Fruit fly (Drosophila melanogaster) whole organism, embryonic: Measurements from ENCODE around the gene ash1.

Experiments
- Antp ChIP-seq: fragments of 200-800 bp; sonication (Bioruptor generic); optimal IDR thresholded peaks from 3 replicates; lab custom pipeline; 2016; ENCODE audit warnings: missing biosample characterization, missing genetic modification characterization
- Asciz ChIP-seq: fragments of 200-800 bp; sonication (Bioruptor generic); optimal IDR thresholded peaks from 2 replicates; lab custom pipeline; 2017; ENCODE audit warnings: missing biosample characterization, mild to moderate bottlenecking, missing genetic modification characterization, missing genetic modification reagents
- Atf6 ChIP-seq: fragments of 200-800 bp; sonication (Bioruptor generic); IDR thresholded peaks from 2 replicates; pipeline ENCODE4 v1.3.6; 2022; ENCODE audit warnings: missing biosample characterization, missing genetic modification characterization
- Blimp-1 ChIP-seq: fragments of 200-800 bp; sonication (Bioruptor generic); optimal IDR thresholded peaks from 3 replicates; lab custom pipeline; 2018; ENCODE audit warnings: missing biosample characterization, missing genetic modification characterization, mild to moderate bottlenecking, moderate library complexity, missing genetic modification reagents
- CG10565 ChIP-seq: fragments of 200-800 bp; sonication (Bioruptor generic); optimal IDR thresholded peaks from 3 replicates; lab custom pipeline; 2016; ENCODE audit warnings: missing biosample characterization, mild to moderate bottlenecking, missing genetic modification characterization
- CG11696 ChIP-seq: fragments of 200-800 bp; sonication (Bioruptor generic); IDR thresholded peaks from 2 replicates; pipeline ENCODE4 v1.3.6; 2022; ENCODE audit warnings: missing biosample characterization, missing genetic modification characterization
- CG12219 ChIP-seq: fragments of 200-800 bp; sonication (Bioruptor generic); optimal IDR thresholded peaks from 3 replicates; lab custom pipeline; 2018; ENCODE audit warnings: missing biosample characterization, mild to moderate bottlenecking, missing genetic modification characterization
- CG1233 ChIP-seq: fragments of 200-800 bp; sonication (Bioruptor generic); optimal IDR thresholded peaks from 4 replicates; lab custom pipeline; 2018; ENCODE audit warnings: missing biosample characterization, mild to moderate bottlenecking, missing genetic modification characterization
- CG12391 ChIP-seq: fragments of 200-800 bp; sonication (Bioruptor generic); optimal IDR thresholded peaks from 3 replicates; lab custom pipeline; 2018; ENCODE audit warnings: missing biosample characterization, mild to moderate bottlenecking, missing genetic modification characterization, moderate library complexity
- CG14050 ChIP-seq: fragments of 200-800 bp; sonication (Bioruptor generic); IDR thresholded peaks from 3 replicates; pipeline ENCODE4 v1.3.6; 2022; ENCODE audit warnings: missing biosample characterization, missing genetic modification characterization
- CG14965 ChIP-seq: fragments of 200-800 bp; sonication (Bioruptor generic); optimal IDR thresholded peaks from 2 replicates; lab custom pipeline; 2016; ENCODE audit warnings: missing biosample characterization, missing genetic modification characterization, borderline replicate concordance
- CG1602 ChIP-seq: fragments of 200-800 bp; sonication (Bioruptor generic); optimal IDR thresholded peaks from 3 replicates; lab custom pipeline; 2016; ENCODE audit warnings: missing biosample characterization, missing genetic modification characterization
- CG2202 ChIP-seq: fragments of 200-800 bp; sonication (Bioruptor generic); optimal IDR thresholded peaks from 2 replicates; lab custom pipeline; 2018; ENCODE audit warnings: missing biosample characterization, mild to moderate bottlenecking, missing genetic modification characterization
- CG2712 ChIP-seq: fragments of 200-800 bp; optimal IDR thresholded peaks from 3 replicates; lab custom pipeline; 2019; ENCODE audit warnings: missing biosample characterization, mild to moderate bottlenecking, missing genetic modification characterization, moderate library complexity
- CG31441 ChIP-seq: fragments of 200-800 bp; sonication (Bioruptor generic); IDR thresholded peaks from 2 replicates; pipeline ENCODE4 v1.3.6; 2022; ENCODE audit warnings: missing biosample characterization, missing genetic modification characterization
- CG32532 ChIP-seq: fragments of 200-800 bp; sonication (Bioruptor generic); IDR thresholded peaks from 2 replicates; pipeline ENCODE4 v1.3.6; 2022; ENCODE audit warnings: missing biosample characterization, missing genetic modification characterization
- CG3995 ChIP-seq: fragments of 200-800 bp; sonication (Bioruptor generic); optimal IDR thresholded peaks from 3 replicates; lab custom pipeline; 2016; ENCODE audit warnings: missing biosample characterization, missing genetic modification characterization
- CG7963 ChIP-seq: fragments of 200-800 bp; sonication (Bioruptor generic); IDR thresholded peaks from 3 replicates; pipeline ENCODE4 v1.3.6; 2022; ENCODE audit warnings: missing biosample characterization, missing genetic modification characterization; ENCODE audit not compliant: partially characterized antibody
- CTCF ChIP-seq: fragments of 200-800 bp; sonication (Bioruptor generic); optimal IDR thresholded peaks from 2 replicates; lab custom pipeline; 2017; ENCODE audit warnings: missing biosample characterization, mild to moderate bottlenecking, missing genetic modification characterization, moderate library complexity
- Deaf1 ChIP-seq: fragments of 200-800 bp; optimal IDR thresholded peaks from 3 replicates; lab custom pipeline; 2019; ENCODE audit warnings: missing biosample characterization, mild to moderate bottlenecking, missing genetic modification characterization, moderate library complexity
- Dip2 ChIP-seq: fragments of 200-800 bp; sonication (Bioruptor generic); IDR thresholded peaks from 2 replicates; pipeline ENCODE4 v1.3.6; 2022; ENCODE audit warnings: missing biosample characterization, missing genetic modification characterization
- Dp ChIP-seq: fragments of 200-800 bp; sonication (Bioruptor generic); optimal IDR thresholded peaks from 2 replicates; lab custom pipeline; 2018; ENCODE audit warnings: missing biosample characterization, mild to moderate bottlenecking, missing genetic modification characterization, moderate library complexity
- Ets97D ChIP-seq: fragments of 200-800 bp; sonication (Bioruptor generic); optimal IDR thresholded peaks from 3 replicates; lab custom pipeline; 2016; ENCODE audit warnings: missing biosample characterization, missing genetic modification characterization
- Lim3 ChIP-seq: fragments of 200-800 bp; sonication (Bioruptor generic); IDR thresholded peaks from 2 replicates; pipeline ENCODE4 v1.3.6; 2022; ENCODE audit warnings: missing biosample characterization, missing genetic modification characterization
- MTF-1 ChIP-seq: fragments of 200-800 bp; sonication (Bioruptor generic); optimal IDR thresholded peaks from 2 replicates; lab custom pipeline; 2018; ENCODE audit warnings: missing biosample characterization, mild to moderate bottlenecking, missing genetic modification characterization, borderline replicate concordance
- Nf-YC ChIP-seq: fragments of 200-800 bp; optimal IDR thresholded peaks from 3 replicates; lab custom pipeline; 2019; ENCODE audit warnings: missing biosample characterization, mild to moderate bottlenecking, missing genetic modification characterization, moderate library complexity
- Xrp1 ChIP-seq: fragments of 200-800 bp; sonication (Bioruptor generic); IDR thresholded peaks from 2 replicates; pipeline ENCODE4 v1.3.6; 2022; ENCODE audit warnings: missing biosample characterization, missing genetic modification characterization
- ci ChIP-seq: fragments of 200-800 bp; sonication (Bioruptor generic); IDR thresholded peaks from 3 replicates; pipeline ENCODE4 v1.3.6; 2022; ENCODE audit warnings: missing biosample characterization, missing genetic modification characterization
- crp ChIP-seq, 2 experiments: fragments of 200-800 bp; sonication (Bioruptor generic); optimal IDR thresholded peaks; 2 replicates in 1 of 2; 3 replicates in 1 of 2; lab custom pipeline; 2017; ENCODE audit warnings: missing biosample characterization in 2 of 2, missing genetic modification characterization in 2 of 2, mild to moderate bottlenecking in 1 of 2, moderate library complexity in 1 of 2
- danr ChIP-seq: fragments of 200-800 bp; sonication (Bioruptor generic); IDR thresholded peaks from 2 replicates; pipeline ENCODE4 v1.3.6; 2022; ENCODE audit warnings: missing biosample characterization, missing genetic modification characterization
- dati ChIP-seq: fragments of 200-800 bp; sonication (Bioruptor generic); IDR thresholded peaks from 2 replicates; pipeline ENCODE4 v1.3.6; 2022; ENCODE audit warnings: missing biosample characterization, missing genetic modification characterization
- dimm ChIP-seq: fragments of 200-800 bp; sonication (Bioruptor generic); IDR thresholded peaks from 2 replicates; pipeline ENCODE4 v1.3.6; 2022; ENCODE audit warnings: missing biosample characterization, missing genetic modification characterization
- dmrt99B ChIP-seq: fragments of 200-800 bp; sonication (Bioruptor generic); optimal IDR thresholded peaks from 2 replicates; lab custom pipeline; 2018; ENCODE audit warnings: missing biosample characterization, mild to moderate bottlenecking, missing genetic modification characterization, moderate library complexity
- fu2 ChIP-seq: fragments of 200-800 bp; sonication (Bioruptor generic); optimal IDR thresholded peaks from 2 replicates; lab custom pipeline; 2016; ENCODE audit warnings: missing biosample characterization, missing genetic modification characterization
- gcm ChIP-seq: fragments of 200-800 bp; sonication (Bioruptor generic); optimal IDR thresholded peaks from 2 replicates; lab custom pipeline; 2019; ENCODE audit warnings: missing biosample characterization, mild to moderate bottlenecking, missing genetic modification characterization, moderate library complexity
- gsb-n ChIP-seq: fragments of 200-800 bp; sonication (Bioruptor generic); optimal IDR thresholded peaks from 3 replicates; lab custom pipeline; 2018; ENCODE audit warnings: missing biosample characterization, mild to moderate bottlenecking, missing genetic modification characterization
- kay ChIP-seq: fragments of 200-800 bp; sonication (Bioruptor generic); optimal IDR thresholded peaks from 2 replicates; lab custom pipeline; 2016; ENCODE audit warnings: missing biosample characterization, missing genetic modification characterization
- mam ChIP-seq: fragments of 200-800 bp; sonication (Bioruptor generic); optimal IDR thresholded peaks from 3 replicates; lab custom pipeline; 2016; ENCODE audit warnings: missing biosample characterization, missing genetic modification characterization
- onecut ChIP-seq: fragments of 200-800 bp; sonication (Bioruptor generic); IDR thresholded peaks from 2 replicates; pipeline ENCODE4 v1.3.6; 2022; ENCODE audit warnings: missing biosample characterization, missing genetic modification characterization
- p53 ChIP-seq: fragments of 200-800 bp; sonication (Bioruptor generic); optimal IDR thresholded peaks from 2 replicates; lab custom pipeline; 2016; ENCODE audit warnings: missing biosample characterization, missing genetic modification characterization
- peb ChIP-seq: fragments of 200-800 bp; sonication (Bioruptor generic); IDR thresholded peaks from 2 replicates; pipeline ENCODE4 v1.3.6; 2022; ENCODE audit warnings: missing biosample characterization, missing genetic modification characterization
- phol ChIP-seq: fragments of 200-800 bp; sonication (Bioruptor generic); optimal IDR thresholded peaks from 3 replicates; lab custom pipeline; 2018; ENCODE audit warnings: missing biosample characterization, mild to moderate bottlenecking, missing genetic modification characterization, moderate library complexity
- repo ChIP-seq: fragments of 200-800 bp; sonication (Bioruptor generic); optimal IDR thresholded peaks from 2 replicates; lab custom pipeline; 2016; ENCODE audit warnings: missing biosample characterization, missing genetic modification characterization
- row ChIP-seq: fragments of 200-800 bp; sonication (Bioruptor generic); IDR thresholded peaks from 3 replicates; pipeline ENCODE4 v1.3.6; 2022; ENCODE audit warnings: missing biosample characterization, missing genetic modification characterization
- slp2 ChIP-seq: fragments of 200-800 bp; sonication (Bioruptor generic); optimal IDR thresholded peaks from 2 replicates; lab custom pipeline; 2016; ENCODE audit warnings: missing biosample characterization, missing genetic modification characterization
- sob ChIP-seq: fragments of 200-800 bp; sonication (Bioruptor generic); IDR thresholded peaks from 2 replicates; pipeline ENCODE4 v1.3.6; 2022; ENCODE audit warnings: missing biosample characterization, missing genetic modification characterization
- sr ChIP-seq: fragments of 200-800 bp; sonication (Bioruptor generic); IDR thresholded peaks from 3 replicates; pipeline ENCODE4 v1.3.6; 2022; ENCODE audit warnings: missing biosample characterization, missing genetic modification characterization
- sug ChIP-seq: fragments of 200-800 bp; optimal IDR thresholded peaks from 2 replicates; lab custom pipeline; 2019; ENCODE audit warnings: missing biosample characterization, mild to moderate bottlenecking, missing genetic modification characterization, moderate library complexity
- tio ChIP-seq: fragments of 200-800 bp; sonication (Bioruptor generic); optimal IDR thresholded peaks from 2 replicates; lab custom pipeline; 2017; ENCODE audit warnings: missing biosample characterization, missing genetic modification characterization, inconsistent platforms
- trem ChIP-seq: fragments of 200-800 bp; optimal IDR thresholded peaks from 3 replicates; lab custom pipeline; 2019; ENCODE audit warnings: missing biosample characterization, mild to moderate bottlenecking, missing genetic modification characterization, moderate library complexity
- vvl ChIP-seq: fragments of 200-800 bp; sonication (Bioruptor generic); IDR thresholded peaks from 2 replicates; pipeline ENCODE4 v1.3.6; 2022; ENCODE audit warnings: missing biosample characterization, missing genetic modification characterization
- wdn ChIP-seq: fragments of 200-800 bp; sonication (Bioruptor generic); IDR thresholded peaks from 2 replicates; pipeline ENCODE4 v1.3.6; 2022; ENCODE audit warnings: missing biosample characterization, missing genetic modification characterization

ash1 gene

DNA sequence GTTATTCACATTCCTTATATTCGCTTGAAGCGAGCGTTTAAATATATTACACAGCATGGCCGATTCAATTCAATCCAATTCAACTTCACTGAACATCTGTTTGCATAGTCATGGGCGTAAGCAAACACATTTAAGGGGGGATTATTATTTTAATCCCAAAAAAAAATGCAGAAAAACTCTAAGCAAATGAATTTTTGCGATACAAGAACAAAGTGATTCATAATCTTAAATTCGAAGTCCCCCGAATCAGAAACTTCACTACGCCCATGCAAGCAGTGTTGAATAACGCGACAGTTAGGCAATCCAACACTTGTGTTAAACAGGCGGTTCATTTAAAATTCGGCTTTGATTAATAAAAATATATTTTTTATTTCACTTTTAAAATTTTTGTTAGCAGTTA is 8.1 kb downstream of the ash1 start, which contains the start of gene CG14100:
Gene CG14100 (minus strand): TSS at position 103 of the 400 bp plus-strand sequence.
- TF ChIP-seq ci (GFP tag; lab: Robert Waterston, UW) = peak; percentile 100
- TF ChIP-seq Xrp1 (GFP tag; lab: Robert Waterston, UW) = peak; percentile 100
- peak; percentile 100 for TF ChIP-seq Antp (GFP tag; lab: Kevin White, UChicago)
- peak; percentile 100 for TF ChIP-seq Atf6 (GFP tag; lab: Robert Waterston, UW)
- TF ChIP-seq CTCF (GFP tag; lab: Kevin White, UChicago) = peak; percentile 85
- peak; percentile 100 for TF ChIP-seq p53 (GFP tag; lab: Kevin White, UChicago)
- peak; percentile 100 for TF ChIP-seq wdn
- TF ChIP-seq dmrt99B = peak; percentile 100
- TF ChIP-seq Ets97D = peak; percentile 98
- TF ChIP-seq CG14965 (GFP tag; lab: Kevin White, UChicago) = peak; percentile 96
- peak; percentile 100 for TF ChIP-seq CG10565 (GFP tag; lab: Kevin White, UChicago)
- TF ChIP-seq slp2 = peak; percentile 100
- TF ChIP-seq Dp (GFP tag; lab: Kevin White, UChicago) = peak; percentile 94
- TF ChIP-seq sob (GFP tag; lab: Robert Waterston, UW) = peak; percentile 100
- peak; percentile 100 for TF ChIP-seq Asciz (GFP tag; lab: Kevin White, UChicago)
- peak; percentile 100 for TF ChIP-seq dimm (GFP tag; lab: Robert Waterston, UW)
- peak; percentile 94 to 95 for TF ChIP-seq crp (GFP tag; optimal IDR thresholded peaks at IDR 0.05; lab: Kevin White, UChicago)
- TF ChIP-seq Dip2 (GFP tag; lab: Robert Waterston, UW) = peak; percentile 87
- peak; percentile 97 for TF ChIP-seq trem
- peak; percentile 100 for TF ChIP-seq mam (GFP tag; lab: Kevin White, UChicago)
- TF ChIP-seq CG31441 (GFP tag; lab: Robert Waterston, UW) = peak; percentile 100
- peak; percentile 100 for TF ChIP-seq peb
- TF ChIP-seq CG1233 = peak; percentile 100
- peak; percentile 100 for TF ChIP-seq row (GFP tag; lab: Robert Waterston, UW)
- peak; percentile 92 for TF ChIP-seq Deaf1
- TF ChIP-seq Nf-YC (tag; lab: Kevin White, UChicago) = peak; percentile 97
- peak; percentile 100 for TF ChIP-seq CG1602 (GFP tag; lab: Kevin White, UChicago)
- TF ChIP-seq Blimp-1 = peak; percentile 100
- peak; percentile 100 for TF ChIP-seq fu2 (GFP tag; lab: Kevin White, UChicago)
- TF ChIP-seq CG2712 (tag; lab: Kevin White, UChicago) = peak; percentile 100
- TF ChIP-seq CG11696 = peak; percentile 99
- TF ChIP-seq vvl (GFP tag; lab: Robert Waterston, UW) = peak; percentile 100
- TF ChIP-seq sr (GFP tag; lab: Robert Waterston, UW) = peak; percentile 100
- TF ChIP-seq CG32532 (GFP tag; lab: Robert Waterston, UW) = peak; percentile 100
- TF ChIP-seq CG14050 (GFP tag; lab: Robert Waterston, UW) = peak; percentile 100
- TF ChIP-seq onecut (GFP tag; lab: Robert Waterston, UW) = peak; percentile 100
- TF ChIP-seq CG2202 (tag; lab: Kevin White, UChicago) = peak; percentile 100
- TF ChIP-seq gsb-n (tag; lab: Kevin White, UChicago) = peak; percentile 100
- TF ChIP-seq kay (GFP tag; lab: Kevin White, UChicago) = peak; percentile 100
- TF ChIP-seq danr (GFP tag; lab: Robert Waterston, UW) = peak; percentile 100
- TF ChIP-seq repo (GFP tag; lab: Kevin White, UChicago) = peak; percentile 100
- peak; percentile 100 for TF ChIP-seq phol
- peak; percentile 100 for TF ChIP-seq CG12391 (tag; lab: Kevin White, UChicago)
- TF ChIP-seq sug (tag; lab: Kevin White, UChicago) = peak; percentile 100
- TF ChIP-seq CG3995 (GFP tag; lab: Kevin White, UChicago) = peak; percentile 94
- no peak for TF ChIP-seq CG7963 (GFP tag; lab: Robert Waterston, UW)
- TF ChIP-seq MTF-1 = peak; percentile 100
- TF ChIP-seq dati (GFP tag; lab: Robert Waterston, UW) = peak; percentile 100
- TF ChIP-seq Lim3 (GFP tag; lab: Robert Waterston, UW) = peak; percentile 100
- peak; percentile 100 for TF ChIP-seq gcm (GFP tag; lab: Kevin White, UChicago)
- TF ChIP-seq CG12219 = peak; percentile 100
- TF ChIP-seq tio (GFP tag; lab: Kevin White, UChicago) = peak; percentile 100
